Fruit fly (Drosophila melanogaster): ENCODE measurements around the gene Ugt36A1.

- TF ChIP-seq CG34367 (tag; optimal IDR thresholded peaks at IDR 0.05) = peak; percentile 8
- TF ChIP-seq CG8159 (tag; optimal IDR thresholded peaks at IDR 0.05) = no peak
- TF ChIP-seq Snoo (tag; optimal IDR thresholded peaks at IDR 0.05) = no peak
- no peak for TF ChIP-seq Pif1B (GFP tag; optimal IDR thresholded peaks at IDR 0.05)
- TF ChIP-seq CG32121 (GFP tag; IDR thresholded peaks at IDR 0.05) = no peak
- no peak for TF ChIP-seq fd96Ca (GFP tag; IDR thresholded peaks at IDR 0.05)
- TF ChIP-seq CG12605 (GFP tag; IDR thresholded peaks at IDR 0.05) = no peak
- no peak for TF ChIP-seq EcR (GFP tag; optimal IDR thresholded peaks at IDR 0.05)
- TF ChIP-seq CG15710 (tag; optimal IDR thresholded peaks at IDR 0.05) = no peak
- no peak for TF ChIP-seq CG4496 (GFP tag; IDR thresholded peaks at IDR 0.05)
- TF ChIP-seq CG8301 (tag; optimal IDR thresholded peaks at IDR 0.05) = peak; percentile 46
- no peak for TF ChIP-seq D1 (tag; optimal IDR thresholded peaks at IDR 0.05)
These were observed 43.0 kb upstream of the Ugt36A1 start, which contains the start of gene CG43815 for dm6 chr2L:3575679-3576442.
